Worm (Caenorhabditis elegans): ENCODE data around the gene anoh-1.
A peak's percentile ranks its signal among the peaks of the same experiment; 100 is the strongest.

DNA sequence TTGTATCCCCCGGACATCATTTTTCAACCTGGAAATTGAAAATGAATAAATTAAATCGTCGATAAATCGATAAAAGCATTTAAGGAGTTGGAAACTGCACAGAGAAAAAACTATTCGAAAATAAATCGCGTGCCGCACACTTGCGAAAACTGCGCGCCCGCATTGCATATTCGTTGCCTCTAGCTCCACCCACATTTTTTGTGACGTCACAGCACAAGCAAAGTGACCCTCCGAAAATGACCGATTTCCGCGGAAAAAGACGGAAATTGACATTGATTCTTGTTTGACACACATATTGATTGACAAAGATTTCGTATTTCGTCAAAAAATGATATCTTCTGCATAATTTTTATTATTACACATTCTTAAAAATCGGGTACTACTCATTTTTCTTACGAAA lies 22.5 kb downstream of the anoh-1 start, which contains the start of gene cpf-2:
- TF ChIP-seq W03F9.2 (tag; optimal IDR thresholded peaks at IDR 0.05), result peak; percentile 76
- TF ChIP-seq dao-5 (tag; optimal IDR thresholded peaks at IDR 0.05), result peak; percentile 18
- TF ChIP-seq him-1 (tag; optimal IDR thresholded peaks at IDR 0.05), result peak; percentile 82
